Fruit fly (Drosophila melanogaster): ENCODE results near the gene Gr66a.

Gr66a gene

dm6 chr3L:8295227-8295626 is 11.6 kb downstream of the Gr66a start, which contains the start of gene CG7201:
Gene CG7201, minus strand, starts transcription at chr3L:8295327.
- TF ChIP-seq CG1621 (tag; optimal IDR thresholded peaks at IDR 0.05) (no peak), Eip78C (GFP tag) (peak; percentile 25), acj6 (GFP tag; optimal IDR thresholded peaks at IDR 0.05) (no peak)

dm6 chr3L:8289336-8290258 is 17.2 kb downstream of the Gr66a start, which contains the start of gene cert:
Gene cert, minus strand, starts transcription at chr3L:8289870.
- peak; percentile 86 for TF ChIP-seq fkh (GFP tag; optimal IDR thresholded peaks at IDR 0.05)
- peak; percentile 25 for TF ChIP-seq Hr39 (GFP tag; optimal IDR thresholded peaks at IDR 0.05)
- no peak for TF ChIP-seq CG9139 (GFP tag; optimal IDR thresholded peaks at IDR 0.05)
- no peak for TF ChIP-seq CG6276 (GFP tag; optimal IDR thresholded peaks at IDR 0.05)
- no peak for TF ChIP-seq CG16779 (tag; optimal IDR thresholded peaks at IDR 0.05)
- peak; percentile 53 for TF ChIP-seq esn (GFP tag; optimal IDR thresholded peaks at IDR 0.05)
- peak; percentile 13 for TF ChIP-seq CG3032 (tag; optimal IDR thresholded peaks at IDR 0.05)
- TF ChIP-seq Sox15 (GFP tag; optimal IDR thresholded peaks at IDR 0.05) = no peak
- no peak for TF ChIP-seq CG10669 (GFP tag; optimal IDR thresholded peaks at IDR 0.05)
- peak; percentile 88 for TF ChIP-seq vri (GFP tag; optimal IDR thresholded peaks at IDR 0.05)
- peak; percentile 9 for TF ChIP-seq cyc (GFP tag; optimal IDR thresholded peaks at IDR 0.05)
- TF ChIP-seq CG7368 (GFP tag; optimal IDR thresholded peaks at IDR 0.05) = peak; percentile 40
- no peak for TF ChIP-seq topi (GFP tag; optimal IDR thresholded peaks at IDR 0.05)
- no peak for TF ChIP-seq acj6 (GFP tag; optimal IDR thresholded peaks at IDR 0.05)
- peak; percentile 31 for TF ChIP-seq Ets21C (GFP tag; optimal IDR thresholded peaks at IDR 0.05)
- TF ChIP-seq fd59A (GFP tag; optimal IDR thresholded peaks at IDR 0.05) = no peak
- no peak for TF ChIP-seq CG11902 (GFP tag; optimal IDR thresholded peaks at IDR 0.05)
- TF ChIP-seq CG11294 (GFP tag; IDR thresholded peaks at IDR 0.05) = no peak
- no peak for TF ChIP-seq Gug (GFP tag; IDR thresholded peaks at IDR 0.05)
- TF ChIP-seq Sox102F (GFP tag; optimal IDR thresholded peaks at IDR 0.05) = peak; percentile 40
- TF ChIP-seq Met (GFP tag; optimal IDR thresholded peaks at IDR 0.05) = peak; percentile 39
- peak; percentile 68 for TF ChIP-seq achi (GFP tag; optimal IDR thresholded peaks at IDR 0.05)
- peak; percentile 52 for TF ChIP-seq Eip75B (GFP tag; optimal IDR thresholded peaks at IDR 0.05)
- no peak for TF ChIP-seq fd85E (GFP tag; optimal IDR thresholded peaks at IDR 0.05)
- TF ChIP-seq Lpt (GFP tag; optimal IDR thresholded peaks at IDR 0.05) = no peak
- peak; percentile 3 for TF ChIP-seq CG6808 (GFP tag; optimal IDR thresholded peaks at IDR 0.05)
- TF ChIP-seq CG8319 (GFP tag; optimal IDR thresholded peaks at IDR 0.05) = no peak
- peak in 1 of 2 experiments; percentile 49 for TF ChIP-seq ss (GFP tag; optimal IDR thresholded peaks at IDR 0.05)
- peak; percentile 21 for TF ChIP-seq net (GFP tag; optimal IDR thresholded peaks at IDR 0.05)
- peak; percentile 36 for TF ChIP-seq CG34406 (GFP tag; optimal IDR thresholded peaks at IDR 0.05)
- no peak for TF ChIP-seq Ets96B (tag; optimal IDR thresholded peaks at IDR 0.05)
- TF ChIP-seq Eip93F (GFP tag; optimal IDR thresholded peaks at IDR 0.05) = no peak
- TF ChIP-seq lz (GFP tag; optimal IDR thresholded peaks at IDR 0.05) = peak; percentile 10
- no peak for TF ChIP-seq Hr4 (GFP tag; optimal IDR thresholded peaks at IDR 0.05)
- peak; percentile 24 for TF ChIP-seq Blimp-1 (GFP tag; optimal IDR thresholded peaks at IDR 0.05)
- TF ChIP-seq CG31627 (GFP tag; optimal IDR thresholded peaks at IDR 0.05) = peak; percentile 52
- peak; percentile 32 for TF ChIP-seq CG6792 (GFP tag; optimal IDR thresholded peaks at IDR 0.05)
- TF ChIP-seq spab (GFP tag; optimal IDR thresholded peaks at IDR 0.05) = no peak
- TF ChIP-seq Smox (GFP tag; optimal IDR thresholded peaks at IDR 0.05) = no peak
- TF ChIP-seq CG1621 (tag; optimal IDR thresholded peaks at IDR 0.05) = peak; percentile 27
- peak; percentile 51 for TF ChIP-seq CG8632 (GFP tag; optimal IDR thresholded peaks at IDR 0.05)
- no peak for TF ChIP-seq CG4318 (GFP tag; optimal IDR thresholded peaks at IDR 0.05)
- no peak for TF ChIP-seq dsx (GFP tag; optimal IDR thresholded peaks at IDR 0.05; ENCODE audit: poor library complexity, severe bottlenecking)
- peak; percentile 5 for TF ChIP-seq CG32006 (GFP tag; optimal IDR thresholded peaks at IDR 0.05)
- TF ChIP-seq pdm3 (GFP tag; optimal IDR thresholded peaks at IDR 0.05) = peak; percentile 37
- TF ChIP-seq CG15336 (GFP tag; IDR thresholded peaks at IDR 0.05) = no peak

Data from whole organism, prepupa.